Worm (Caenorhabditis elegans): ENCODE measurements around the gene ash-2.

DNA sequence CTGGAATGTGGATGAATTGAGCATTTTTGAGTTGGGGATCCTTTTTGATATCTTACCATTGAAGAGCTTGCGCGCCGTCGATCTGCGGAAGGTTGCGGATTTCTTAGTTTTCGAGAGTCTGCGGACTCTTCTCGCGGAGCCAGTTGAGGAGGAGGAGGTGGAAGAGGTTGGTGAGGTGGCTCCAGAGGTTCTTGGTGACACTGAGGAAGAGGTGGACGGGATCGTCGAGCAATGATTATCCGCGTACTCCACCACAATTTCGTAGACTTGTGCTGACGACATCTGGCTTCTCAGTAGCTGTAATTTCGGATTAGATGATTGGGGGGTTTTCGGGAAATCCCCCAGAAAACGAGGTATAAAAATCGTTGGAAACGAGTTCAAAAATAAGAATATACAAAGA lies 2.3 kb upstream of the ash-2 start, which contains the start of gene Y17G7B.21:
- TF ChIP-seq ces-1 (GFP tag; optimal IDR thresholded peaks at IDR 0.05) (no peak), lin-13 (tag; optimal IDR thresholded peaks at IDR 0.05) (no peak)

Data from whole organism, mixed stage, embryonic.